Fruit fly (Drosophila melanogaster): ENCODE measurements around the gene Cp19.

dm6 chr3L:8763794-8764193, 34.1 kb downstream of the Cp19 start:
- no peak for TF ChIP-seq EcR (GFP tag; optimal IDR thresholded peaks at IDR 0.05)
- peak; percentile 94 for TF ChIP-seq pan (optimal IDR thresholded peaks at IDR 0.05)
- TF ChIP-seq usp (GFP tag; optimal IDR thresholded peaks at IDR 0.05), result no peak

All from whole organism.